Fruit fly (Drosophila melanogaster) S2 (cell line): Measurements from ENCODE around the gene Samuel.

ENCODE experiments used
- CG8478 ChIP-seq: fragments of >200 bp; optimal IDR thresholded peaks from 2 replicates; lab custom pipeline; 2018
- CTCF ChIP-seq, 2 experiments: fragments of >200 bp; optimal IDR thresholded peaks; 2 replicates each; lab custom pipeline; 2018

DNA sequence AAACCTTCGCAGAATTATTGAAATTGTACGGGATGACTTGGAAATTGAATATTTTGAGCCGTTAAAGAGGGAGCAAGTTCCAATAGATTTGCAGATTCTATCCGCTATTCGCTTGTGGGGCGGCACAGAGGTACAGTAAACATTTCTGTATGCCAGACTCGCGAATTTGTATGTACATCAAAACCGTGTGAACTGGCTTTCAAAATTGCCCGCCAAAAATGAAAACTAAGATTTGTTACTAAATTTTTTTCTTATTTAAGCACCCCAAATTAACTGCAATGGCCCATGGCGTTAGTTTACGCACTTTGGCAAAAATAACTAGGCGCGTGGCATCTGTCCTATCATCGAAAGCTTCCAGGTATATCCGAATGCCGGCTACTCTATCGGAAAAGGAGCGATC lies 78.8 kb downstream of the Samuel start:
- TF ChIP-seq CTCF (optimal IDR thresholded peaks at IDR 0.05; lab: Kevin White, UChicago) (no peak), CG8478 (lab: Kevin White, UChicago) (no peak)
